Fruit fly (Drosophila melanogaster): ENCODE data around the gene mge.

Gene mge

DNA sequence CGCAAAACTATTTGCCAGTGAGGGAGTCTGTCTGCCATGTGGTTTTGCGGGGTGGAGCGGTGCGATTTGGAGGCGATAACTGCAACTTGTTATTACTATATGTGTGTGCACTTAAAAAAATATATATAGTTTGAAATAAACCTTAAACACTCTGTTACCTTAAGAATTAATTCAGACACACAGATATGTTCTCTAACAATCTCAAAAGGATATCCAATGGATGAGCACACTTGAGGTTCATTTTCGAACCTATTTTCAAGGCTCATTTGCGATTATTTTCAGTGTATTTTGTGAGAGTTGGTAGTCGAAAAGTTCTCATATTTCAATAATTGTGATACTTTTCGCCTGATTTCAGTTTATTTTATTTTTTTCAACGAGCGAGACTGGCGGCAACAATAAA is 27.7 kb downstream of the mge start (continued):
- TF ChIP-seq CG6254 (GFP tag; optimal IDR thresholded peaks at IDR 0.05) (no peak), CG11695 (GFP tag; IDR thresholded peaks at IDR 0.05) (no peak), C15 (GFP tag; IDR thresholded peaks at IDR 0.05) (no peak), H2.0 (GFP tag; IDR thresholded peaks at IDR 0.05) (no peak), Dip2 (GFP tag; IDR thresholded peaks at IDR 0.05) (no peak), CG17186 (GFP tag; optimal IDR thresholded peaks at IDR 0.05) (no peak), row (GFP tag; IDR thresholded peaks at IDR 0.05) (0 out of 3 replicates have a peak, but pooled peaks have one; percentile 15), btn (GFP tag; optimal IDR thresholded peaks at IDR 0.05) (no peak), Spps (tag; optimal IDR thresholded peaks at IDR 0.05) (no peak), bsh (GFP tag; optimal IDR thresholded peaks at IDR 0.05) (peak in 1 of 2 experiments; percentile 51), CG13424 (tag; optimal IDR thresholded peaks at IDR 0.05) (no peak), fd96Cb (tag; optimal IDR thresholded peaks at IDR 0.05) (no peak), zf30C (GFP tag; optimal IDR thresholded peaks at IDR 0.05) (no peak), CG9817 (tag; optimal IDR thresholded peaks at IDR 0.05) (no peak), CG10565 (GFP tag; optimal IDR thresholded peaks at IDR 0.05) (no peak), Hr39 (optimal IDR thresholded peaks at IDR 0.05) (no peak), sug (tag; optimal IDR thresholded peaks at IDR 0.05) (no peak), Gug (GFP tag; IDR thresholded peaks at IDR 0.05) (no peak), tin (GFP tag; optimal IDR thresholded peaks at IDR 0.05) (peak; percentile 15), stc (GFP tag; IDR thresholded peaks at IDR 0.05) (no peak), CG15601 (tag; optimal IDR thresholded peaks at IDR 0.05) (no peak), CG6683 (GFP tag; optimal IDR thresholded peaks at IDR 0.05) (no peak), pum (GFP tag; optimal IDR thresholded peaks at IDR 0.05) (no peak), mld (GFP tag; IDR thresholded peaks at IDR 0.05; ENCODE audit: partially characterized antibody) (no peak), Camta (GFP tag; optimal IDR thresholded peaks at IDR 0.05) (no peak), CG8944 (GFP tag; optimal IDR thresholded peaks at IDR 0.05) (no peak), Meics (GFP tag; optimal IDR thresholded peaks at IDR 0.05) (no peak), kni (GFP tag; optimal IDR thresholded peaks at IDR 0.05) (no peak), CG4707 (GFP tag; optimal IDR thresholded peaks at IDR 0.05) (no peak), Dad (GFP tag; optimal IDR thresholded peaks at IDR 0.05) (no peak), dmrt11E (tag; optimal IDR thresholded peaks at IDR 0.05) (peak; percentile 72), CG9876 (GFP tag; optimal IDR thresholded peaks at IDR 0.05) (no peak), ash1 (GFP tag; optimal IDR thresholded peaks at IDR 0.05) (no peak), cg (GFP tag; optimal IDR thresholded peaks at IDR 0.05) (no peak), abd-A (tag; optimal IDR thresholded peaks at IDR 0.05) (no peak), lab (GFP tag; optimal IDR thresholded peaks at IDR 0.05) (no peak), Elba2 (GFP tag; optimal IDR thresholded peaks at IDR 0.05) (no peak), sens (GFP tag) (peak; percentile 75), CG1602 (GFP tag; optimal IDR thresholded peaks at IDR 0.05) (no peak), MTF-1 (GFP tag; optimal IDR thresholded peaks at IDR 0.05; ENCODE audit: borderline replicate concordance) (no peak), MESR4 (GFP tag; optimal IDR thresholded peaks at IDR 0.05) (no peak), schlank (tag; optimal IDR thresholded peaks at IDR 0.05) (no peak), Bgb (GFP tag; IDR thresholded peaks at IDR 0.05; ENCODE audit: partially characterized antibody) (no peak), CG30431 (GFP tag; optimal IDR thresholded peaks at IDR 0.05) (peak; percentile 12), Hr51 (GFP tag; optimal IDR thresholded peaks at IDR 0.05) (no peak), CG16815 (GFP tag; optimal IDR thresholded peaks at IDR 0.05) (no peak), CG14667 (GFP tag; IDR thresholded peaks at IDR 0.05) (no peak), Nf-YB (GFP tag; optimal IDR thresholded peaks at IDR 0.05) (no peak), CG6654 (GFP tag; optimal IDR thresholded peaks at IDR 0.05) (no peak), inv (GFP tag; IDR thresholded peaks at IDR 0.05; ENCODE audit: partially characterized antibody) (no peak), nerfin-2 (GFP tag; IDR thresholded peaks at IDR 0.05; ENCODE audit: partially characterized antibody) (no peak)

Data from whole organism, embryonic.